Fruit fly (Drosophila melanogaster): Measurements from ENCODE around the gene DCX-EMAP.

Gene DCX-EMAP

DNA sequence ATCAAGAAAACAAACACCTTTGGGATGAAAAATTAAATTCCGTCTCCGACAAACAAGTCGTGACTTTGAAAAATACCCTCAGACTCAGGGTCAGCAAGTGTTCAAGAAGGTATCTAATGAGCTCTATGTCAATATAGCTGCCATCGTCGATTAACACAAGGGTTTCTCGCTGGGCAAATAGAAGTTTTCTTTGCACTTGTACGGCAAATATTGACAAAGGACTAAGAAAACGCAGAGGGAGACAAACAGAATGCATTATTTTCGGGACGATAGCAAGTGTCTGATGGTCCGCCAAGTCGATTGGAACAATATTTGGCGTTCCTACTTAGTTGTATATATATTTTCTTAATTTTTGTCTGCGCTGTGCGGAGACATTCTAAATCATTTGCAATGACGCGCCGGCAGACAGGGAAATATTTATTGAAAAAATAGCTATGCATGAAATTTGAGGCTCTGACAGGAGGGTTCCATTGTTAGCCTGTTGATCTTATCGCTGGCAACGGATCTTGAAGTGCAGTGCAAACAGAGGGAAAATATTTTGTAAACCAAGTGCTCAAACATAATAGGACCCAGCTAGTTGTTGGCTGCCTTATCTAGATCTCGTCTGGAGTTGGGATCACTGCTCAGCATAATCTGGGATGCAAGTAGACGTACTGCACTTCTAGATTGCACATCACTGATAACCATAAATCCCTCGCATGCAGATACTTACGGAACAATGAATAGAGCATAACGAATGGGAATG, 52.9 kb downstream of the DCX-EMAP start (continued):
- TF ChIP-seq MTF-1 (GFP tag; optimal IDR thresholded peaks at IDR 0.05; ENCODE audit: borderline replicate concordance) (peak; percentile 66), ERR (GFP tag; optimal IDR thresholded peaks at IDR 0.05) (no peak), CG6791 (GFP tag; IDR thresholded peaks at IDR 0.05; ENCODE audit: partially characterized antibody) (no peak), Poxn (GFP tag; IDR thresholded peaks at IDR 0.05) (no peak), Nf-YB (GFP tag; optimal IDR thresholded peaks at IDR 0.05) (peak; percentile 57), sens (GFP tag) (peak; percentile 93), Fer2 (tag; optimal IDR thresholded peaks at IDR 0.05) (no peak), fd102C (GFP tag; optimal IDR thresholded peaks at IDR 0.05) (peak; percentile 100), CG12236 (GFP tag; optimal IDR thresholded peaks at IDR 0.05) (peak; percentile 37), gsb (GFP tag; IDR thresholded peaks at IDR 0.05) (no peak), slp2 (GFP tag; optimal IDR thresholded peaks at IDR 0.05) (no peak), Mes4 (GFP tag; optimal IDR thresholded peaks at IDR 0.05) (peak; percentile 6), CG4404 (GFP tag; IDR thresholded peaks at IDR 0.05) (no peak), unpg (GFP tag; optimal IDR thresholded peaks at IDR 0.05) (peak; percentile 24), CG14441 (GFP tag; IDR thresholded peaks at IDR 0.05) (no peak), Spps (tag; optimal IDR thresholded peaks at IDR 0.05) (no peak), zen (tag; optimal IDR thresholded peaks at IDR 0.05) (peak; percentile 97), danr (GFP tag; IDR thresholded peaks at IDR 0.05) (no peak), HLH54F (GFP tag; optimal IDR thresholded peaks at IDR 0.05) (no peak), Nf-YC (tag; optimal IDR thresholded peaks at IDR 0.05) (no peak), CG3065 (GFP tag; optimal IDR thresholded peaks at IDR 0.05) (no peak), CG11093 (GFP tag; IDR thresholded peaks at IDR 0.05) (no peak), CG14965 (GFP tag; optimal IDR thresholded peaks at IDR 0.05; ENCODE audit: borderline replicate concordance) (no peak), Atf-2 (GFP tag; optimal IDR thresholded peaks at IDR 0.05) (peak; percentile 21), CG8281 (tag; optimal IDR thresholded peaks at IDR 0.05) (no peak), gt (GFP tag; IDR thresholded peaks at IDR 0.05) (no peak), sens-2 (GFP tag; IDR thresholded peaks at IDR 0.05) (no peak), CG7987 (GFP tag; optimal IDR thresholded peaks at IDR 0.05) (no peak), lov (optimal IDR thresholded peaks at IDR 0.05) (no peak), lov (GFP tag; IDR thresholded peaks at IDR 0.05) (0 out of 3 replicates have a peak, but pooled peaks have one; percentile 7), cg (GFP tag; optimal IDR thresholded peaks at IDR 0.05) (no peak), B-H1 (GFP tag; IDR thresholded peaks at IDR 0.05) (no peak), CG4282 (GFP tag; optimal IDR thresholded peaks at IDR 0.05) (no peak), nerfin-1 (tag; optimal IDR thresholded peaks at IDR 0.05) (no peak), CG3407 (GFP tag; optimal IDR thresholded peaks at IDR 0.05) (no peak), CG11504 (tag; optimal IDR thresholded peaks at IDR 0.05) (no peak), CG9932 (GFP tag; IDR thresholded peaks at IDR 0.05) (no peak), ewg (GFP tag; optimal IDR thresholded peaks at IDR 0.05) (no peak), abd-A (tag; optimal IDR thresholded peaks at IDR 0.05) (no peak), CG31365 (tag; optimal IDR thresholded peaks at IDR 0.05) (no peak), CG17612 (GFP tag; IDR thresholded peaks at IDR 0.05) (no peak), chinmo (GFP tag; IDR thresholded peaks at IDR 0.05; ENCODE audit: partially characterized antibody) (no peak), sr (GFP tag; IDR thresholded peaks at IDR 0.05) (no peak), CG2712 (tag; optimal IDR thresholded peaks at IDR 0.05) (peak; percentile 61), ci (GFP tag; IDR thresholded peaks at IDR 0.05) (no peak), CG10431 (GFP tag; optimal IDR thresholded peaks at IDR 0.05) (no peak), Ets97D (GFP tag; optimal IDR thresholded peaks at IDR 0.05) (no peak), CG6175 (GFP tag; IDR thresholded peaks at IDR 0.05) (no peak), Dp (GFP tag; optimal IDR thresholded peaks at IDR 0.05) (no peak), jigr1 (GFP tag; IDR thresholded peaks at IDR 0.05) (no peak), CG15011 (GFP tag; optimal IDR thresholded peaks at IDR 0.05) (peak; percentile 19)
